Fruit fly (Drosophila melanogaster) whole organism, embryonic: ENCODE data around the gene CG46059.

Experiments used
- Antp ChIP-seq: fragments of 200-800 bp; sonication (Bioruptor generic); optimal IDR thresholded peaks from 3 replicates; lab custom pipeline; 2016; ENCODE audit warnings: missing biosample characterization, missing genetic modification characterization
- BEAF-32 ChIP-seq: fragments of 200-800 bp; sonication (Bioruptor generic); optimal IDR thresholded peaks from 3 replicates; lab custom pipeline; 2017; ENCODE audit warnings: missing biosample characterization, missing genetic modification characterization, mild to moderate bottlenecking, moderate library complexity, missing genetic modification reagents
- C15 ChIP-seq: fragments of 200-800 bp; sonication (Bioruptor generic); IDR thresholded peaks from 3 replicates; pipeline ENCODE4 v1.3.6; 2022; ENCODE audit warnings: missing biosample characterization, missing genetic modification characterization
- CG10366 ChIP-seq: fragments of 200-800 bp; sonication (Bioruptor generic); IDR thresholded peaks from 2 replicates; pipeline ENCODE4 v1.3.6; 2022; ENCODE audit warnings: missing biosample characterization, missing genetic modification characterization
- CG11560 ChIP-seq: fragments of 200-800 bp; sonication (Bioruptor generic); IDR thresholded peaks from 3 replicates; pipeline ENCODE4 v1.3.6; 2022; ENCODE audit warnings: missing biosample characterization, missing genetic modification characterization
- CG12155 ChIP-seq: fragments of 200-800 bp; sonication (Bioruptor generic); optimal IDR thresholded peaks from 3 replicates; lab custom pipeline; 2016; ENCODE audit warnings: missing biosample characterization, missing genetic modification characterization
- CG13894 ChIP-seq: fragments of 200-800 bp; sonication (Bioruptor generic); optimal IDR thresholded peaks from 3 replicates; lab custom pipeline; 2018; ENCODE audit warnings: missing biosample characterization, mild to moderate bottlenecking, missing genetic modification characterization, moderate library complexity
- CG14710 ChIP-seq: fragments of 200-800 bp; sonication (Bioruptor generic); optimal IDR thresholded peaks from 3 replicates; lab custom pipeline; 2019; ENCODE audit warnings: missing biosample characterization, mild to moderate bottlenecking, missing genetic modification characterization, moderate library complexity
- CG15601 ChIP-seq: fragments of 200-800 bp; sonication (Bioruptor generic); optimal IDR thresholded peaks from 3 replicates; lab custom pipeline; 2019; ENCODE audit warnings: missing biosample characterization, mild to moderate bottlenecking, missing genetic modification characterization, moderate library complexity
- CG18764 ChIP-seq: fragments of 200-800 bp; sonication (Bioruptor generic); optimal IDR thresholded peaks from 3 replicates; lab custom pipeline; 2016; ENCODE audit warnings: missing biosample characterization, missing genetic modification characterization
- CG2712 ChIP-seq: fragments of 200-800 bp; optimal IDR thresholded peaks from 3 replicates; lab custom pipeline; 2019; ENCODE audit warnings: missing biosample characterization, mild to moderate bottlenecking, missing genetic modification characterization, moderate library complexity
- CG34224 ChIP-seq: fragments of 200-800 bp; sonication (Bioruptor generic); IDR thresholded peaks from 3 replicates; pipeline ENCODE4 v1.3.6; 2022; ENCODE audit warnings: missing biosample characterization, missing genetic modification characterization; ENCODE audit not compliant: partially characterized antibody
- CG3847 ChIP-seq: fragments of 200-800 bp; sonication (Bioruptor generic); IDR thresholded peaks from 2 replicates; pipeline ENCODE4 v1.3.6; 2022; ENCODE audit warnings: missing biosample characterization, missing genetic modification characterization
- CG4424 ChIP-seq: fragments of 200-800 bp; sonication (Bioruptor generic); optimal IDR thresholded peaks from 3 replicates; lab custom pipeline; 2016; ENCODE audit warnings: missing biosample characterization, missing genetic modification characterization
- CG4730 ChIP-seq: fragments of 200-800 bp; sonication (Bioruptor generic); IDR thresholded peaks from 2 replicates; pipeline ENCODE4 v1.3.6; 2022; ENCODE audit warnings: missing biosample characterization, missing genetic modification characterization
- CG4854 ChIP-seq: fragments of 200-800 bp; sonication (Bioruptor generic); optimal IDR thresholded peaks from 2 replicates; lab custom pipeline; 2016; ENCODE audit warnings: missing biosample characterization, missing genetic modification characterization, inconsistent platforms
- CG6813 ChIP-seq: fragments of 200-800 bp; sonication (Bioruptor generic); optimal IDR thresholded peaks from 2 replicates; lab custom pipeline; 2017; ENCODE audit warnings: missing biosample characterization, missing genetic modification characterization, mild to moderate bottlenecking, moderate library complexity, missing genetic modification reagents
- CG7556 ChIP-seq: fragments of 200-800 bp; sonication (Bioruptor generic); optimal IDR thresholded peaks from 2 replicates; lab custom pipeline; 2017; ENCODE audit warnings: missing biosample characterization, mild to moderate bottlenecking, missing genetic modification characterization
- CG7745 ChIP-seq: fragments of 200-800 bp; sonication (Bioruptor generic); optimal IDR thresholded peaks from 2 replicates; lab custom pipeline; 2018; ENCODE audit warnings: missing biosample characterization, mild to moderate bottlenecking, missing genetic modification characterization, moderate library complexity
- CG9215 ChIP-seq: fragments of 200-800 bp; sonication (Bioruptor generic); IDR thresholded peaks from 2 replicates; pipeline ENCODE4 v1.3.6; 2022; ENCODE audit warnings: missing biosample characterization, missing genetic modification characterization
- CHES-1-like ChIP-seq: fragments of 200-800 bp; sonication (Bioruptor generic); optimal IDR thresholded peaks from 2 replicates; lab custom pipeline; 2016; ENCODE audit warnings: missing biosample characterization, missing genetic modification characterization
- CkIIα-i1 ChIP-seq: fragments of 200-800 bp; sonication (Bioruptor generic); IDR thresholded peaks from 2 replicates; pipeline ENCODE4 v1.3.6; 2022; ENCODE audit warnings: missing biosample characterization, missing genetic modification characterization
- Dbx ChIP-seq: fragments of 200-800 bp; sonication (Bioruptor generic); IDR thresholded peaks from 3 replicates; pipeline ENCODE4 v1.3.6; 2022; ENCODE audit warnings: missing biosample characterization, missing genetic modification characterization
- Fer1 ChIP-seq: fragments of 200-800 bp; sonication (Bioruptor generic); optimal IDR thresholded peaks from 2 replicates; lab custom pipeline; 2017; ENCODE audit warnings: missing biosample characterization, mild to moderate bottlenecking, missing genetic modification characterization
- GATAe ChIP-seq: fragments of 200-800 bp; sonication (Bioruptor generic); conservative IDR thresholded peaks from 2 replicates; pipeline ENCODE4 v1.3.6; 2022; ENCODE audit warnings: missing biosample characterization, missing genetic modification characterization
- Gsc ChIP-seq: fragments of 200-800 bp; sonication (Bioruptor generic); IDR thresholded peaks from 2 replicates; pipeline ENCODE4 v1.3.6; 2022; ENCODE audit warnings: missing biosample characterization, missing genetic modification characterization
- HLH4C ChIP-seq: fragments of 200-800 bp; sonication (Bioruptor generic); IDR thresholded peaks from 3 replicates; pipeline ENCODE4 v1.3.6; 2022; ENCODE audit warnings: missing biosample characterization, missing genetic modification characterization; ENCODE audit not compliant: partially characterized antibody
- HLH54F ChIP-seq: fragments of 200-800 bp; sonication (Bioruptor generic); optimal IDR thresholded peaks from 3 replicates; lab custom pipeline; 2016; ENCODE audit warnings: missing biosample characterization, missing genetic modification characterization
- HmgD ChIP-seq: fragments of 200-800 bp; sonication (Bioruptor generic); optimal IDR thresholded peaks from 3 replicates; lab custom pipeline; 2016; ENCODE audit warnings: missing biosample characterization, missing genetic modification characterization
- Hmx ChIP-seq: fragments of 200-800 bp; sonication (Bioruptor generic); optimal IDR thresholded peaks from 2 replicates; lab custom pipeline; 2016; ENCODE audit warnings: missing biosample characterization, missing genetic modification characterization
- Lim3 ChIP-seq: fragments of 200-800 bp; sonication (Bioruptor generic); IDR thresholded peaks from 2 replicates; pipeline ENCODE4 v1.3.6; 2022; ENCODE audit warnings: missing biosample characterization, missing genetic modification characterization
- Max ChIP-seq: fragments of 200-800 bp; sonication (Bioruptor generic); optimal IDR thresholded peaks from 2 replicates; lab custom pipeline; 2016; ENCODE audit warnings: missing biosample characterization, mild to moderate bottlenecking, missing genetic modification characterization
- NC2β ChIP-seq: fragments of 200-800 bp; sonication (Bioruptor generic); optimal IDR thresholded peaks from 2 replicates; lab custom pipeline; 2016; ENCODE audit warnings: missing biosample characterization, missing genetic modification characterization
- NK7.1 ChIP-seq: fragments of 200-800 bp; sonication (Bioruptor generic); optimal IDR thresholded peaks from 3 replicates; lab custom pipeline; 2016; ENCODE audit warnings: missing biosample characterization, missing genetic modification characterization
- Sox102F ChIP-seq: fragments of 200-800 bp; sonication (Bioruptor generic); optimal IDR thresholded peaks from 2 replicates; lab custom pipeline; 2018; ENCODE audit warnings: missing biosample characterization, mild to moderate bottlenecking, missing genetic modification characterization, moderate library complexity
- Trl ChIP-seq, 3 experiments: fragments of >200 bp in 2 of 3; fragments of 200-800 bp in 1 of 3; sonication (Bioruptor generic) in 1 of 3; optimal IDR thresholded peaks; 2 replicates in 1 of 3; 3 replicates in 2 of 3; lab custom pipeline; 2016 to 2017; ENCODE audit warnings: missing biosample characterization in 1 of 3, missing genetic modification characterization in 1 of 3
- croc ChIP-seq: fragments of 200-800 bp; sonication (Bioruptor generic); conservative IDR thresholded peaks from 3 replicates; pipeline ENCODE4 v1.3.6; 2022; ENCODE audit warnings: missing biosample characterization, missing genetic modification characterization
- emc ChIP-seq: fragments of 200-800 bp; sonication (Bioruptor generic); optimal IDR thresholded peaks from 2 replicates; lab custom pipeline; 2016; ENCODE audit warnings: missing biosample characterization, missing genetic modification characterization
- fd102C ChIP-seq: fragments of 200-800 bp; sonication (Bioruptor generic); optimal IDR thresholded peaks from 2 replicates; lab custom pipeline; 2018; ENCODE audit warnings: missing biosample characterization, mild to moderate bottlenecking, missing genetic modification characterization, moderate library complexity
- fd3F ChIP-seq: fragments of 200-800 bp; sonication (Bioruptor generic); optimal IDR thresholded peaks from 2 replicates; lab custom pipeline; 2018; ENCODE audit warnings: missing biosample characterization, mild to moderate bottlenecking, missing genetic modification characterization, moderate library complexity
- fru ChIP-seq: fragments of >200 bp; optimal IDR thresholded peaks from 2 replicates; lab custom pipeline; 2017
- grau ChIP-seq: fragments of 200-800 bp; optimal IDR thresholded peaks from 3 replicates; lab custom pipeline; 2019; ENCODE audit warnings: missing biosample characterization, mild to moderate bottlenecking, missing genetic modification characterization, moderate library complexity
- hb ChIP-seq: fragments of 200-800 bp; sonication (Bioruptor generic); IDR thresholded peaks from 3 replicates; pipeline ENCODE4 v1.3.6; 2022; ENCODE audit warnings: missing biosample characterization, missing genetic modification characterization; ENCODE audit not compliant: partially characterized antibody
- inv ChIP-seq: fragments of 200-800 bp; sonication (Bioruptor generic); IDR thresholded peaks from 2 replicates; pipeline ENCODE4 v1.3.6; 2022; ENCODE audit warnings: missing biosample characterization, missing genetic modification characterization; ENCODE audit not compliant: partially characterized antibody
- klu ChIP-seq: fragments of 200-800 bp; sonication (Bioruptor generic); IDR thresholded peaks from 2 replicates; pipeline ENCODE4 v1.3.6; 2022; ENCODE audit warnings: missing biosample characterization, missing genetic modification characterization
- nom ChIP-seq: fragments of 200-800 bp; sonication (Bioruptor generic); optimal IDR thresholded peaks from 2 replicates; lab custom pipeline; 2017; ENCODE audit warnings: missing biosample characterization, missing genetic modification characterization, mild to moderate bottlenecking, moderate library complexity, missing genetic modification reagents
- salm ChIP-seq: fragments of 200-800 bp; sonication (Bioruptor generic); optimal IDR thresholded peaks from 2 replicates; lab custom pipeline; 2018; ENCODE audit warnings: missing biosample characterization, mild to moderate bottlenecking, missing genetic modification characterization
- so ChIP-seq: fragments of 200-800 bp; sonication (Bioruptor generic); IDR thresholded peaks from 3 replicates; pipeline ENCODE4 v1.3.6; 2022; ENCODE audit warnings: missing biosample characterization, missing genetic modification characterization
- ssp ChIP-seq: fragments of 200-800 bp; sonication (Bioruptor generic); IDR thresholded peaks from 2 replicates; pipeline ENCODE4 v1.3.6; 2022; ENCODE audit warnings: missing biosample characterization, missing genetic modification characterization
- stc ChIP-seq: fragments of 200-800 bp; sonication (Bioruptor generic); IDR thresholded peaks from 2 replicates; pipeline ENCODE4 v1.3.6; 2022; ENCODE audit warnings: missing biosample characterization, missing genetic modification characterization

CG46059 gene

dm6 chr2L:19158005-19158666 is 25.5 kb downstream of the CG46059 start (continued):
- no peak for TF ChIP-seq CG9215 (GFP tag; lab: Robert Waterston, UW)
- TF ChIP-seq CG7745 (tag; lab: Kevin White, UChicago): no peak
- peak; percentile 5 for TF ChIP-seq CG15601
- no peak for TF ChIP-seq CG11560
- no peak for TF ChIP-seq CHES-1-like (GFP tag; lab: Kevin White, UChicago)
- TF ChIP-seq NK7.1 (GFP tag; lab: Kevin White, UChicago): no peak
- TF ChIP-seq HLH4C (GFP tag; lab: Robert Waterston, UW): 0 out of 3 replicates have a peak, but pooled peaks have one; percentile 16
- TF ChIP-seq CG7556 (GFP tag; lab: Kevin White, UChicago): no peak
- TF ChIP-seq CG14710: no peak
- TF ChIP-seq CG4730: no peak
- TF ChIP-seq CG4854 (GFP tag; lab: Kevin White, UChicago): no peak
- peak; percentile 81 for TF ChIP-seq nom
- peak; percentile 30 for TF ChIP-seq Max
- no peak for TF ChIP-seq CkIIα-i1 (GFP tag; lab: Robert Waterston, UW)
- no peak for TF ChIP-seq klu (GFP tag; lab: Robert Waterston, UW)
- no peak for TF ChIP-seq ssp (GFP tag; lab: Robert Waterston, UW)
- no peak for TF ChIP-seq Lim3 (GFP tag; lab: Robert Waterston, UW)
- TF ChIP-seq HLH54F: no peak
- no peak for TF ChIP-seq GATAe
- TF ChIP-seq CG2712 (tag; lab: Kevin White, UChicago): peak; percentile 33
- TF ChIP-seq Trl (optimal IDR thresholded peaks at IDR 0.05; lab: Kevin White, UChicago): peak; percentile 91 to 95
- TF ChIP-seq Trl (GFP tag; optimal IDR thresholded peaks at IDR 0.05; lab: Kevin White, UChicago): peak; percentile 54
- TF ChIP-seq CG4424 (GFP tag; lab: Kevin White, UChicago): no peak
- no peak for TF ChIP-seq croc
- TF ChIP-seq grau: peak; percentile 51
- TF ChIP-seq stc (GFP tag; lab: Robert Waterston, UW): no peak; the same call in 1 of the 2 replicates
- no peak for TF ChIP-seq CG18764
- no peak for TF ChIP-seq so (GFP tag; lab: Robert Waterston, UW)
- TF ChIP-seq fd3F (GFP tag; lab: Kevin White, UChicago): no peak
- TF ChIP-seq HmgD (GFP tag; lab: Kevin White, UChicago): no peak
- TF ChIP-seq CG6813: no peak
- peak; percentile 75 for TF ChIP-seq Fer1 (GFP tag; lab: Kevin White, UChicago)
- peak; percentile 60 for TF ChIP-seq CG12155 (GFP tag; lab: Kevin White, UChicago)
- TF ChIP-seq C15: no peak
- TF ChIP-seq Sox102F: no peak
- TF ChIP-seq hb (GFP tag; lab: Robert Waterston, UW): no peak
- no peak for TF ChIP-seq Hmx (GFP tag; lab: Kevin White, UChicago)
- TF ChIP-seq BEAF-32 (GFP tag; lab: Kevin White, UChicago): no peak
- TF ChIP-seq fru (lab: Kevin White, UChicago): no peak
- TF ChIP-seq CG13894 (tag; lab: Kevin White, UChicago): peak; percentile 73
- no peak; the same call in 1 of the 2 replicates for TF ChIP-seq inv (GFP tag; lab: Robert Waterston, UW)
- no peak for TF ChIP-seq emc
- TF ChIP-seq Antp (GFP tag; lab: Kevin White, UChicago): no peak
- TF ChIP-seq CG34224: peak; percentile 61; the same call in 1 of the 3 replicates
- TF ChIP-seq fd102C (GFP tag; lab: Kevin White, UChicago): peak; percentile 19
- TF ChIP-seq NC2β (GFP tag; lab: Kevin White, UChicago): no peak
- no peak for TF ChIP-seq salm (tag; lab: Kevin White, UChicago)
- no peak for TF ChIP-seq CG3847
- no peak for TF ChIP-seq CG10366 (GFP tag; lab: Robert Waterston, UW)
- no peak for TF ChIP-seq Gsc (GFP tag; lab: Robert Waterston, UW)
- peak; percentile 61; the same call in 1 of the 3 replicates for TF ChIP-seq Dbx (GFP tag; lab: Robert Waterston, UW)
